Fruit fly (Drosophila melanogaster): ENCODE measurements around the gene CG14669.

DNA sequence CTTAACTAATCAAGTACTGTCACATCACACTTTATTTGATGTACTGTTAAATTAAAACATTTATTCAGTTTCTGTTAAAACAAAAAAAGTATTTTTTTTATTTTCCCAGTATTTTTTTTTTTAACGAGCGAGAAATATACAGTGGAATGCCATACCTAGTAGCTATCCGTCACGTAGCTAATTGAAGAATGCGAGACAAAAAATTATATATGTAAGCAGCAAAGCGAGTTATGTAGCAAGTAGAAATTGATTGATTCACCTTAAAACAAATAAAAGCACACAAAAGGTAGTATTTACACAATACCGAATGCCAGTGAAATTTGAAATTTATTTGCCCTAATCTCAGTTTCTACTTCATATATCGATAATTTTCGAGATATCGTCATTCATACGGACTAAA lies 24.4 kb downstream of the CG14669 start:
- TF ChIP-seq Mnt (GFP tag; optimal IDR thresholded peaks at IDR 0.05) (no peak), CG11617 (GFP tag; optimal IDR thresholded peaks at IDR 0.05) (no peak), Clk (GFP tag; optimal IDR thresholded peaks at IDR 0.05) (no peak), CG7045 (GFP tag; optimal IDR thresholded peaks at IDR 0.05) (no peak), CG12768 (GFP tag; optimal IDR thresholded peaks at IDR 0.05) (no peak), kay (GFP tag; ENCODE audit: borderline replicate concordance) (no peak)
